Fruit fly (Drosophila melanogaster) whole organism, prepupa: ENCODE data around the gene COX7AL2.

Experiments used
- Blimp-1 ChIP-seq: fragments of 200-800 bp; sonication (Bioruptor generic); optimal IDR thresholded peaks from 3 replicates; lab custom pipeline; 2017; ENCODE audit warnings: missing biosample characterization, missing genetic modification characterization, mild to moderate bottlenecking, moderate library complexity, missing genetic modification reagents
- CG10631 ChIP-seq: fragments of 200-800 bp; sonication (Bioruptor generic); optimal IDR thresholded peaks from 2 replicates; lab custom pipeline; 2016; ENCODE audit warnings: missing biosample characterization, missing genetic modification characterization
- CG11294 ChIP-seq: fragments of 200-800 bp; sonication (Bioruptor generic); IDR thresholded peaks from 2 replicates; pipeline ENCODE4 v1.3.6; 2022; ENCODE audit warnings: missing biosample characterization, missing genetic modification characterization
- CG11762 ChIP-seq: fragments of 200-800 bp; sonication (Bioruptor generic); optimal IDR thresholded peaks from 3 replicates; lab custom pipeline; 2016; ENCODE audit warnings: missing biosample characterization, missing genetic modification characterization; ENCODE audit not compliant: insufficient read depth
- CG11902 ChIP-seq: fragments of 200-800 bp; sonication (Bioruptor generic); optimal IDR thresholded peaks from 3 replicates; lab custom pipeline; 2016; ENCODE audit warnings: missing biosample characterization, missing genetic modification characterization
- CG15336 ChIP-seq: fragments of 200-800 bp; sonication (Bioruptor generic); IDR thresholded peaks from 2 replicates; pipeline ENCODE4 v1.3.6; 2022; ENCODE audit warnings: missing biosample characterization, missing genetic modification characterization
- CG1621 ChIP-seq: fragments of 200-800 bp; sonication (Bioruptor generic); optimal IDR thresholded peaks from 3 replicates; lab custom pipeline; 2018; ENCODE audit warnings: missing biosample characterization, mild to moderate bottlenecking, missing genetic modification characterization
- CG16779 ChIP-seq: fragments of 200-800 bp; sonication (Bioruptor generic); optimal IDR thresholded peaks from 3 replicates; lab custom pipeline; 2017; ENCODE audit warnings: missing biosample characterization, mild to moderate bottlenecking, missing genetic modification characterization
- CG3032 ChIP-seq: fragments of 200-800 bp; optimal IDR thresholded peaks from 2 replicates; lab custom pipeline; 2019; ENCODE audit warnings: missing biosample characterization, mild to moderate bottlenecking, missing genetic modification characterization, moderate library complexity
- CG32006 ChIP-seq: fragments of 200-800 bp; sonication (Bioruptor generic); optimal IDR thresholded peaks from 3 replicates; lab custom pipeline; 2017; ENCODE audit warnings: missing biosample characterization, mild to moderate bottlenecking, missing genetic modification characterization
- CG34406 ChIP-seq: fragments of 200-800 bp; sonication (Bioruptor generic); optimal IDR thresholded peaks from 3 replicates; lab custom pipeline; 2016; ENCODE audit warnings: missing biosample characterization, missing genetic modification characterization
- CG4318 ChIP-seq: fragments of 200-800 bp; sonication (Bioruptor generic); optimal IDR thresholded peaks from 3 replicates; lab custom pipeline; 2017; ENCODE audit warnings: missing biosample characterization, mild to moderate bottlenecking, missing genetic modification characterization
- CG6163 ChIP-seq: fragments of 200-800 bp; sonication (Bioruptor generic); IDR thresholded peaks from 3 replicates; pipeline ENCODE4 v1.3.6; 2022; ENCODE audit warnings: missing biosample characterization, missing genetic modification characterization
- CG6276 ChIP-seq: fragments of 200-800 bp; sonication (Bioruptor generic); optimal IDR thresholded peaks from 2 replicates; lab custom pipeline; 2017; ENCODE audit warnings: missing biosample characterization, mild to moderate bottlenecking, missing genetic modification characterization
- CG6792 ChIP-seq: fragments of 200-800 bp; sonication (Bioruptor generic); optimal IDR thresholded peaks from 3 replicates; lab custom pipeline; 2016; ENCODE audit warnings: missing biosample characterization, missing genetic modification characterization
- CG6808 ChIP-seq: fragments of 200-800 bp; sonication (Bioruptor generic); optimal IDR thresholded peaks from 3 replicates; lab custom pipeline; 2017; ENCODE audit warnings: missing biosample characterization, missing genetic modification characterization, mild to moderate bottlenecking, moderate library complexity, missing genetic modification reagents
- CG7368 ChIP-seq: fragments of 200-800 bp; sonication (Bioruptor generic); optimal IDR thresholded peaks from 3 replicates; lab custom pipeline; 2016; ENCODE audit warnings: missing biosample characterization, missing genetic modification characterization
- CG8119 ChIP-seq: fragments of 200-800 bp; sonication (Bioruptor generic); IDR thresholded peaks from 3 replicates; pipeline ENCODE4 v1.3.6; 2022; ENCODE audit warnings: missing biosample characterization, missing genetic modification characterization
- CG8632 ChIP-seq: fragments of 200-800 bp; sonication (Bioruptor generic); optimal IDR thresholded peaks from 3 replicates; lab custom pipeline; 2016; ENCODE audit warnings: missing biosample characterization, missing genetic modification characterization
- CG9139 ChIP-seq: fragments of 200-800 bp; sonication (Bioruptor generic); optimal IDR thresholded peaks from 3 replicates; lab custom pipeline; 2017; ENCODE audit warnings: missing biosample characterization, mild to moderate bottlenecking, missing genetic modification characterization
- Eip75B ChIP-seq: fragments of 200-800 bp; sonication (Bioruptor generic); optimal IDR thresholded peaks from 3 replicates; lab custom pipeline; 2016; ENCODE audit warnings: missing biosample characterization, missing genetic modification characterization
- Eip78C ChIP-seq: fragments of 200-800 bp; sonication (Bioruptor generic); peaks from one replicate; lab custom pipeline; 2016; ENCODE audit warnings: missing biosample characterization, missing genetic modification characterization
- Eip93F ChIP-seq: fragments of 200-800 bp; sonication (Bioruptor generic); optimal IDR thresholded peaks from 2 replicates; lab custom pipeline; 2016; ENCODE audit warnings: missing biosample characterization, mild to moderate bottlenecking, missing genetic modification characterization
- Ets21C ChIP-seq: fragments of 200-800 bp; sonication (Bioruptor generic); optimal IDR thresholded peaks from 3 replicates; lab custom pipeline; 2016; ENCODE audit warnings: missing biosample characterization, missing genetic modification characterization
- Ets96B ChIP-seq: fragments of 200-800 bp; optimal IDR thresholded peaks from 2 replicates; lab custom pipeline; 2019; ENCODE audit warnings: missing biosample characterization, mild to moderate bottlenecking, missing genetic modification characterization, moderate library complexity
- Gug ChIP-seq: fragments of 200-800 bp; sonication (Bioruptor generic); IDR thresholded peaks from 2 replicates; pipeline ENCODE4 v1.3.6; 2022; ENCODE audit warnings: missing biosample characterization, missing genetic modification characterization
- Hr38 ChIP-seq: sonication (Bioruptor generic); optimal IDR thresholded peaks from 2 replicates; lab custom pipeline; 2016; ENCODE audit warnings: missing biosample characterization, missing genetic modification characterization
- Hr39 ChIP-seq: fragments of 200-800 bp; sonication (Bioruptor generic); optimal IDR thresholded peaks from 2 replicates; lab custom pipeline; 2016; ENCODE audit warnings: missing biosample characterization, missing genetic modification characterization
- Lpt ChIP-seq: fragments of 200-800 bp; sonication (Bioruptor generic); optimal IDR thresholded peaks from 3 replicates; lab custom pipeline; 2016; ENCODE audit warnings: missing biosample characterization, missing genetic modification characterization
- Met ChIP-seq: fragments of 200-800 bp; sonication (Bioruptor generic); optimal IDR thresholded peaks from 3 replicates; lab custom pipeline; 2016; ENCODE audit warnings: missing biosample characterization, missing genetic modification characterization
- Sox14 ChIP-seq: fragments of 200-800 bp; sonication (Bioruptor generic); optimal IDR thresholded peaks from 3 replicates; lab custom pipeline; 2016; ENCODE audit warnings: missing biosample characterization, missing genetic modification characterization
- Sox15 ChIP-seq: fragments of 200-800 bp; sonication (Bioruptor generic); optimal IDR thresholded peaks from 3 replicates; lab custom pipeline; 2016; ENCODE audit warnings: missing biosample characterization, missing genetic modification characterization
- achi ChIP-seq: fragments of 200-800 bp; sonication (Bioruptor generic); optimal IDR thresholded peaks from 3 replicates; lab custom pipeline; 2016; ENCODE audit warnings: missing biosample characterization, missing genetic modification characterization
- acj6 ChIP-seq: fragments of 200-800 bp; sonication (Bioruptor generic); optimal IDR thresholded peaks from 3 replicates; lab custom pipeline; 2016; ENCODE audit warnings: missing biosample characterization, missing genetic modification characterization
- dac ChIP-seq: fragments of 200-800 bp; sonication (Bioruptor generic); optimal IDR thresholded peaks from 2 replicates; lab custom pipeline; 2017; ENCODE audit warnings: missing biosample characterization, mild to moderate bottlenecking, missing genetic modification characterization
- fd85E ChIP-seq: fragments of 200-800 bp; sonication (Bioruptor generic); optimal IDR thresholded peaks from 3 replicates; lab custom pipeline; 2016; ENCODE audit warnings: missing biosample characterization, missing genetic modification characterization
- fkh ChIP-seq: fragments of 200-800 bp; sonication (Bioruptor generic); optimal IDR thresholded peaks from 3 replicates; lab custom pipeline; 2017; ENCODE audit warnings: missing biosample characterization, mild to moderate bottlenecking, missing genetic modification characterization, moderate library complexity
- lz ChIP-seq: fragments of 200-800 bp; sonication (Bioruptor generic); optimal IDR thresholded peaks from 3 replicates; lab custom pipeline; 2016; ENCODE audit warnings: missing biosample characterization, missing genetic modification characterization
- net ChIP-seq: fragments of 200-800 bp; sonication (Bioruptor generic); optimal IDR thresholded peaks from 3 replicates; lab custom pipeline; 2016; ENCODE audit warnings: missing biosample characterization, missing genetic modification characterization
- pdm3 ChIP-seq: fragments of 200-800 bp; sonication (Bioruptor generic); optimal IDR thresholded peaks from 3 replicates; lab custom pipeline; 2016; ENCODE audit warnings: missing biosample characterization, missing genetic modification characterization
- salr ChIP-seq, 2 experiments: fragments of 200-800 bp; sonication (Bioruptor generic); optimal IDR thresholded peaks; 3 replicates each; lab custom pipeline; 2016 to 2018; ENCODE audit warnings: missing biosample characterization in 2 of 2, missing genetic modification characterization in 2 of 2, mild to moderate bottlenecking in 1 of 2
- spab ChIP-seq: fragments of 200-800 bp; sonication (Bioruptor generic); optimal IDR thresholded peaks from 2 replicates; lab custom pipeline; 2017; ENCODE audit warnings: missing biosample characterization, mild to moderate bottlenecking, missing genetic modification characterization, missing genetic modification reagents
- ss ChIP-seq, 2 experiments: fragments of 200-800 bp; sonication (Bioruptor generic); optimal IDR thresholded peaks; 2 replicates in 1 of 2; 3 replicates in 1 of 2; lab custom pipeline; 2017 to 2018; ENCODE audit warnings: mild to moderate bottlenecking in 2 of 2, missing biosample characterization in 2 of 2, missing genetic modification characterization in 2 of 2, moderate library complexity in 1 of 2
- svp ChIP-seq: fragments of 200-800 bp; sonication (Bioruptor generic); peaks from one replicate; lab custom pipeline; 2016; ENCODE audit warnings: missing biosample characterization, missing genetic modification characterization
- topi ChIP-seq: fragments of 200-800 bp; sonication (Bioruptor generic); optimal IDR thresholded peaks from 3 replicates; lab custom pipeline; 2016; ENCODE audit warnings: missing biosample characterization, missing genetic modification characterization
- vri ChIP-seq: fragments of 200-800 bp; sonication (Bioruptor generic); optimal IDR thresholded peaks from 3 replicates; lab custom pipeline; 2016; ENCODE audit warnings: missing biosample characterization, mild to moderate bottlenecking, missing genetic modification characterization

Gene COX7AL2

dm6 chr2L:2228179-2228849, 30.6 kb upstream of the COX7AL2 start:
- TF ChIP-seq Blimp-1 (no peak), CG10631 (GFP tag; lab: Kevin White, UChicago) (no peak), Eip78C (GFP tag; lab: Kevin White, UChicago) (peak; percentile 37), Ets21C (GFP tag; lab: Kevin White, UChicago) (no peak), CG32006 (GFP tag; lab: Kevin White, UChicago) (no peak), CG6276 (GFP tag; lab: Kevin White, UChicago) (no peak), fd85E (GFP tag; lab: Kevin White, UChicago) (no peak), lz (GFP tag; lab: Kevin White, UChicago) (no peak), Eip93F (peak; percentile 52), CG6808 (GFP tag; lab: Kevin White, UChicago) (no peak), dac (GFP tag; lab: Kevin White, UChicago) (no peak), CG34406 (GFP tag; lab: Kevin White, UChicago) (no peak), achi (GFP tag; lab: Kevin White, UChicago) (no peak), Eip75B (GFP tag; lab: Kevin White, UChicago) (no peak), Gug (GFP tag; lab: Robert Waterston, UW) (no peak), CG3032 (tag; lab: Kevin White, UChicago) (no peak), ss (GFP tag; optimal IDR thresholded peaks at IDR 0.05; lab: Kevin White, UChicago) (no peak), CG9139 (GFP tag; lab: Kevin White, UChicago) (no peak), CG15336 (GFP tag; lab: Robert Waterston, UW) (0 out of 2 replicates have a peak, but pooled peaks have one; percentile 16), Hr38 (GFP tag; lab: Kevin White, UChicago) (no peak), CG8119 (no peak), svp (GFP tag; lab: Kevin White, UChicago) (peak; percentile 71), fkh (GFP tag; lab: Kevin White, UChicago) (peak; percentile 58), CG16779 (tag; lab: Kevin White, UChicago) (no peak), Lpt (GFP tag; lab: Kevin White, UChicago) (no peak), Sox14 (GFP tag; lab: Kevin White, UChicago) (peak; percentile 60), vri (GFP tag; lab: Kevin White, UChicago) (peak; percentile 81), Sox15 (no peak), CG1621 (tag; lab: Kevin White, UChicago) (no peak), CG4318 (GFP tag; lab: Kevin White, UChicago) (no peak)

- TF ChIP-seq CG8119 (peak; percentile 81), Eip93F (no peak), spab (GFP tag; lab: Kevin White, UChicago) (peak; percentile 58), CG8632 (peak; percentile 80), Eip75B (GFP tag; lab: Kevin White, UChicago) (peak; percentile 76), Sox15 (peak; percentile 65), CG9139 (GFP tag; lab: Kevin White, UChicago) (no peak), salr (GFP tag; optimal IDR thresholded peaks at IDR 0.05; lab: Kevin White, UChicago) (peak in 1 of 2 experiments; percentile 50), CG11294 (GFP tag; lab: Robert Waterston, UW) (peak; percentile 70), CG6792 (peak; percentile 81), CG6276 (GFP tag; lab: Kevin White, UChicago) (peak; percentile 72), fd85E (GFP tag; lab: Kevin White, UChicago) (peak; percentile 56), Sox14 (GFP tag; lab: Kevin White, UChicago) (peak; percentile 85), Eip78C (GFP tag; lab: Kevin White, UChicago) (peak; percentile 88), Hr39 (peak; percentile 77), CG11762 (peak; percentile 62), pdm3 (GFP tag; lab: Kevin White, UChicago) (peak; percentile 86), Met (peak; percentile 81), CG11902 (GFP tag; lab: Kevin White, UChicago) (peak; percentile 47), Ets96B (tag; lab: Kevin White, UChicago) (peak; percentile 67), topi (peak; percentile 76), CG34406 (GFP tag; lab: Kevin White, UChicago) (peak; percentile 80), dac (GFP tag; lab: Kevin White, UChicago) (peak; percentile 68), CG7368 (GFP tag; lab: Kevin White, UChicago) (peak; percentile 83), CG6808 (GFP tag; lab: Kevin White, UChicago) (peak; percentile 65), Blimp-1 (peak; percentile 30), CG6163 (GFP tag; lab: Robert Waterston, UW) (peak; percentile 87), acj6 (peak; percentile 78), CG15336 (GFP tag; lab: Robert Waterston, UW) (peak; percentile 87), CG3032 (tag; lab: Kevin White, UChicago) (peak; percentile 66), achi (GFP tag; lab: Kevin White, UChicago) (peak; percentile 74), Ets21C (GFP tag; lab: Kevin White, UChicago) (peak; percentile 68), net (GFP tag; lab: Kevin White, UChicago) (peak; percentile 88)
These were observed 29.6 kb upstream of the COX7AL2 start for dm6 chr2L:2227316-2227715.
